Worm (Caenorhabditis elegans): Measurements from ENCODE around the gene F21A3.3.

F21A3.3 gene

ce11 chrV:15511613-15512216 lies 5.8 kb upstream of the F21A3.3 start, which contains the start of gene rpl-38:
TSS of gene rpl-38 (plus strand) at chrV:15512166.
- TF ChIP-seq egl-27 (tag; optimal IDR thresholded peaks at IDR 0.05) (peak; percentile 27), nfya-1 (tag; optimal IDR thresholded peaks at IDR 0.05; ENCODE audit: insufficient read depth) (peak; percentile 95), skn-1 (tag; optimal IDR thresholded peaks at IDR 0.05) (peak; percentile 75), R02D3.7 (tag; optimal IDR thresholded peaks at IDR 0.05) (peak; percentile 72), zag-1 (tag; optimal IDR thresholded peaks at IDR 0.05) (no peak), aly-2 (tag; optimal IDR thresholded peaks at IDR 0.05) (no peak), snpc-4 (tag; optimal IDR thresholded peaks at IDR 0.05) (peak; percentile 81), ceh-9 (tag; optimal IDR thresholded peaks at IDR 0.05) (no peak), mdl-1 (tag; optimal IDR thresholded peaks at IDR 0.05) (no peak), sea-2 (GFP tag; optimal IDR thresholded peaks at IDR 0.05) (no peak), fos-1 (tag; optimal IDR thresholded peaks at IDR 0.05) (no peak), ceh-28 (tag; optimal IDR thresholded peaks at IDR 0.05) (peak; percentile 48), unc-62 (GFP tag; optimal IDR thresholded peaks at IDR 0.05) (no peak), nhr-25 (tag; optimal IDR thresholded peaks at IDR 0.05) (peak; percentile 69), ztf-4 (tag; optimal IDR thresholded peaks at IDR 0.05) (no peak), elt-1 (tag; optimal IDR thresholded peaks at IDR 0.05) (no peak), lsy-12 (tag; optimal IDR thresholded peaks at IDR 0.05) (peak; percentile 47), nhr-76 (tag; optimal IDR thresholded peaks at IDR 0.05) (no peak), ZK546.5 (tag; optimal IDR thresholded peaks at IDR 0.05) (no peak), tbx-2 (tag; optimal IDR thresholded peaks at IDR 0.05) (peak; percentile 30), nhr-67 (tag; optimal IDR thresholded peaks at IDR 0.05) (no peak), pha-4 (tag; optimal IDR thresholded peaks at IDR 0.05) (peak; percentile 95), nhr-237 (tag; optimal IDR thresholded peaks at IDR 0.05) (no peak), daf-12 (tag; optimal IDR thresholded peaks at IDR 0.05) (no peak), nhr-43 (tag; optimal IDR thresholded peaks at IDR 0.05; ENCODE audit: poor library complexity, severe bottlenecking) (peak; percentile 41), nhr-23 (tag; optimal IDR thresholded peaks at IDR 0.05) (peak; percentile 88), nhr-11 (tag; optimal IDR thresholded peaks at IDR 0.05) (no peak), unc-39 (tag; optimal IDR thresholded peaks at IDR 0.05) (no peak), nhr-12 (tag; optimal IDR thresholded peaks at IDR 0.05) (no peak), elt-2 (tag; optimal IDR thresholded peaks at IDR 0.05) (peak; percentile 59), hmg-11 (tag; optimal IDR thresholded peaks at IDR 0.05) (peak; percentile 84), ztf-11 (tag; optimal IDR thresholded peaks at IDR 0.05) (no peak), mml-1 (tag; optimal IDR thresholded peaks at IDR 0.05) (no peak), ama-1 (optimal IDR thresholded peaks at IDR 0.05) (no peak), lin-39 (tag; optimal IDR thresholded peaks at IDR 0.05) (peak; percentile 94), nhr-28 (tag; optimal IDR thresholded peaks at IDR 0.05) (no peak), ceh-16 (tag; optimal IDR thresholded peaks at IDR 0.05) (no peak), jun-1 (tag; optimal IDR thresholded peaks at IDR 0.05) (peak; percentile 44), fkh-10 (GFP tag; optimal IDR thresholded peaks at IDR 0.05) (peak; percentile 70), nhr-77 (tag; optimal IDR thresholded peaks at IDR 0.05) (no peak), egl-5 (tag; optimal IDR thresholded peaks at IDR 0.05) (peak; percentile 88), ceh-82 (tag; optimal IDR thresholded peaks at IDR 0.05) (no peak), eor-1 (tag; optimal IDR thresholded peaks at IDR 0.05) (no peak), elt-3 (tag; optimal IDR thresholded peaks at IDR 0.05) (no peak), fkh-2 (tag; optimal IDR thresholded peaks at IDR 0.05) (no peak), lin-15B (tag; optimal IDR thresholded peaks at IDR 0.05) (peak; percentile 82), pqm-1 (tag; optimal IDR thresholded peaks at IDR 0.05) (peak; percentile 74)

Data from whole organism, L3 larva.